Worm (Caenorhabditis elegans) whole organism, midembryonic: ENCODE measurements around the gene clec-199.
"Not testable (repeated sequence)": the region's sequence is repeated elsewhere in the genome, so short reads cannot be mapped to it uniquely, and the experiment has no call there.

ENCODE experiments used
- T22C8.4 ChIP-seq: fragments of 200-800 bp; sonication (Bioruptor generic); IDR thresholded peaks from 2 replicates; pipeline ENCODE4 v1.3.6; 2022; ENCODE audit warnings: missing genetic modification characterization, missing compliant biosample characterization
- cog-1 ChIP-seq: sonication (generic microtip); optimal IDR thresholded peaks from 2 replicates; lab custom pipeline; 2016; ENCODE audit warnings: missing genetic modification characterization, missing compliant biosample characterization
- flt-1 ChIP-seq: fragments of 200-800 bp; sonication (Bioruptor generic); IDR thresholded peaks from 2 replicates; pipeline ENCODE4 v1.3.6; 2022; ENCODE audit warnings: missing genetic modification characterization, missing compliant biosample characterization
- klf-2 ChIP-seq: fragments of 200-800 bp; sonication (Bioruptor generic); conservative IDR thresholded peaks from 2 replicates; pipeline ENCODE4 v1.3.6; 2022; ENCODE audit warnings: missing genetic modification reagents, missing genetic modification characterization, missing compliant biosample characterization
- med-1 ChIP-seq: sonication (generic microtip); optimal IDR thresholded peaks from 2 replicates; lab custom pipeline; 2017; ENCODE audit warnings: missing genetic modification characterization, mild to moderate bottlenecking, missing compliant biosample characterization, antibody characterized with exemption, missing genetic modification reagents; ENCODE audit not compliant: insufficient read depth
- ref-1 ChIP-seq: fragments of 200-800 bp; sonication (Bioruptor generic); conservative IDR thresholded peaks from 2 replicates; pipeline ENCODE4 v1.3.6; 2022; ENCODE audit warnings: missing genetic modification reagents, missing genetic modification characterization, missing compliant biosample characterization
- tab-1 ChIP-seq: fragments of 200-800 bp; sonication (Bioruptor generic); IDR thresholded peaks from 2 replicates; pipeline ENCODE4 v1.3.6; 2022; ENCODE audit warnings: missing genetic modification characterization, missing compliant biosample characterization
- ztf-23 ChIP-seq: fragments of 200-800 bp; sonication (Bioruptor generic); IDR thresholded peaks from 2 replicates; pipeline ENCODE4 v1.3.6; 2022; ENCODE audit warnings: missing genetic modification reagents, missing genetic modification characterization, missing compliant biosample characterization
- ztf-29 ChIP-seq: fragments of 200-800 bp; sonication (Bioruptor generic); IDR thresholded peaks from 2 replicates; pipeline ENCODE4 v1.3.6; 2022; ENCODE audit warnings: missing genetic modification reagents, missing genetic modification characterization, missing compliant biosample characterization

clec-199 gene

DNA sequence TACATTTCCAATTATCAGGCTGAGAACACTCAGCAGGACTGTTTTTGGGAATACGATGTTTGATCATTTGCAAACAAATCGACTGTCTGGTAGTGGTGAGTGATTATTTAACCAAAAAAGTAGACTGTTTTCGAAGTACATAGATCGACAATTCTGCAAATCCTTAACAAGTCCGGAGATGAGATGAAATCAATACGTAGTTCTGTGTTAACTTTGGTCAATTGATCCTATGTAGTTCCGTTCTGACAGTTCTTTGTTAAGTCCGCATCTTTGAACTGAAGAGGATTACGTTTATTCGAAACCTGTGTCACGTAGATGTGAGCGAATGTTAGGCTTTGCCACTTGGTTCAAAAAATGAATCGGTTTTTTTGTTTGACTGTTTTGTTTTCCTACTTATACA is at the start of gene clec-199:
Gene clec-199 (plus strand): TSS at position 301 of the 400 bp plus-strand sequence.
- TF ChIP-seq ref-1 (GFP tag; lab: Robert Waterston, UW) (no peak), med-1 (GFP tag; lab: Kevin White, UChicago) (no peak), cog-1 (tag; lab: Kevin White, UChicago) (no peak), T22C8.4 (GFP tag; lab: Robert Waterston, UW) (no peak), klf-2 (GFP tag; lab: Robert Waterston, UW) (no peak), flt-1 (GFP tag; lab: Robert Waterston, UW) (no peak), tab-1 (GFP tag; lab: Robert Waterston, UW) (no peak), ztf-29 (GFP tag; lab: Robert Waterston, UW) (no peak), ztf-23 (GFP tag; lab: Robert Waterston, UW) (no peak)

DNA sequence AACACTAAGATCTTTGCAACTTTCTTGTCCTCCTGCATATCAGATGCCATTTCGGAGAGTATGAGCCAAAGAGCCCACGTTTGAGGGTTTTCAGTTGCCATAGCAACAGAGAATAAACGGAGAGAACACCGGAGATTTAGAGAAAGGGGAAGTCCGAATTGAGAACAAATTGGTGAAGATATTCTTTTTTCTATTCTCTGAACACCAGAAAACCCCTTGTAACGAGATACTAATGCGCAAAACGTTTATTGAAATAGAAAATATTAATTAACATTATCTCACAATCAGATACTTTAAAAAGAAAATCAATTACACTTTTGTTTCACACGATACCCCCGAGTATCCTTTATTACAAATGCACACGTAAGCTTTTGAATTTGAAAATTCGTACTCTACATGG is 49.8 kb upstream of the clec-199 start, which contains the start of gene ifta-2:
Gene ifta-2 (minus strand): TSS at position 101 of the 400 bp plus-strand sequence.
- TF ChIP-seq ref-1 (GFP tag; lab: Robert Waterston, UW) = no peak
- TF ChIP-seq med-1 (GFP tag; lab: Kevin White, UChicago) = no peak

DNA sequence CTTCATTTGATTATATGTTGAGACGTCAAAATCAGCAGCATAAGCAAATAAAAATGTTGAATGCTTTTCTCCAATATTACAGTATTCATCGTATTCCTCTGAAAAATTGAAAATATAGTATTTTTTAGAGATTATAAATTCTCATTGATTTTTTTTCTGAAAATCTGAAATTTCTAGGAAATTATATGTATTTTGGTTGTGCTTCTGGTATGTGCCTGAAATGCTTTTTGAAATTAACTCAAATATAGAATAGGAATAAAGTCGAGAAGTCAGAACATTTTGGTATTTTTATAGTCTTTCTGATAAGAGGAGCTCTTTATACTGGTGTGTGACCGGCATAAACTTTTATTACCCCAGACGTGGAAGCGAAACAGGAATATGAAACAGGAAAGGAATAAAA is 44.5 kb upstream of the clec-199 start, which contains the start of gene T28F3.8:
Gene T28F3.8 (minus strand): TSS at position 101 of the 400 bp plus-strand sequence.
- not testable (repeated sequence) for TF ChIP-seq ztf-29, tab-1, flt-1 (GFP tag; lab: Robert Waterston, UW)

DNA sequence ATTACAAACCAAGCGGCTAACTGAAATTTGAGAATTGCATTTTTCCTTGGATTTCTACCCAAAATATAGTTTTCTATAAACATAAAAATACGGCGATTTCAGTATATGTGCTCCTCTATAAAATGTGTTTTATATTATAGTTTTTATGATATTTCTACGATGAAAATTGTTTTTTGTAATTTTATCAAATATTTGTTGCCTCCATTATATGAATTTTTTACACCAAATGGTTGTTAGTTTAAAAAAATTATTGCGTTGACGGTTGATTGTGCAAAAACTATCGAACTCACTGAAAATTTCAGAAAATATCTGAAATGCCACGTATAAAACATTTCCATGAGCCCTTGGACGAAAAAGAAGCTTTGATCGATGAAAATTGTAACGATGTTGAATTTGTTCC is 43.5 kb upstream of the clec-199 start, which contains the start of gene T28F3.9:
Gene T28F3.9 (plus strand): TSS at position 301 of the 400 bp plus-strand sequence.
- TF ChIP-seq ztf-29 (GFP tag; lab: Robert Waterston, UW) (no peak), cog-1 (tag; lab: Kevin White, UChicago) (no peak), flt-1 (GFP tag; lab: Robert Waterston, UW) (no peak), ref-1 (GFP tag; lab: Robert Waterston, UW) (no peak), tab-1 (GFP tag; lab: Robert Waterston, UW) (no peak), T22C8.4 (GFP tag; lab: Robert Waterston, UW) (no peak), klf-2 (GFP tag; lab: Robert Waterston, UW) (no peak), med-1 (GFP tag; lab: Kevin White, UChicago) (no peak), ztf-23 (GFP tag; lab: Robert Waterston, UW) (no peak)

DNA sequence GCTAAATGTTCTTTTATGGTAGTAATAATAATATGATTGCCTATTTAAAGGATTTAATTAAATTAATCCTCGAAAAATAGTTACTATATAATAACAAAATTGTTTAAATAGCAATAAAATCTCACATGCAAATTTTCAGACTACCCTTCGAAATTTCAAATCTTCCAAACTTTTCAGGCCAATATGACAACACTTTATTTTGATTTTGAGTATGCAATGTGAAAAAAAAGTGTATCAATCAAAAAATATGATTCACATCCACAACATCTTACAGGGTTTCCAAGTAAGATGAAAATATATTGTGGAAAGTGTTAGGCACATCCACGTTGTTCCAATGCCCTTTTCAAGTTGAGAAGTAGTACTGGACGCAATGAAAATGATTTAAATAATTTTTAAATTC is 39.8 kb upstream of the clec-199 start, which contains the start of gene snf-9:
Gene snf-9 (plus strand): TSS at position 301 of the 400 bp plus-strand sequence.
- no peak for TF ChIP-seq ztf-23 (GFP tag; lab: Robert Waterston, UW)
- no peak for TF ChIP-seq T22C8.4 (GFP tag; lab: Robert Waterston, UW)
- TF ChIP-seq tab-1 (GFP tag; lab: Robert Waterston, UW) = no peak
- TF ChIP-seq med-1 (GFP tag; lab: Kevin White, UChicago) = no peak
- no peak for TF ChIP-seq klf-2 (GFP tag; lab: Robert Waterston, UW)
- TF ChIP-seq ref-1 (GFP tag; lab: Robert Waterston, UW) = no peak
- TF ChIP-seq cog-1 (tag; lab: Kevin White, UChicago) = no peak
- no peak for TF ChIP-seq flt-1 (GFP tag; lab: Robert Waterston, UW)
- TF ChIP-seq ztf-29 (GFP tag; lab: Robert Waterston, UW) = no peak

DNA sequence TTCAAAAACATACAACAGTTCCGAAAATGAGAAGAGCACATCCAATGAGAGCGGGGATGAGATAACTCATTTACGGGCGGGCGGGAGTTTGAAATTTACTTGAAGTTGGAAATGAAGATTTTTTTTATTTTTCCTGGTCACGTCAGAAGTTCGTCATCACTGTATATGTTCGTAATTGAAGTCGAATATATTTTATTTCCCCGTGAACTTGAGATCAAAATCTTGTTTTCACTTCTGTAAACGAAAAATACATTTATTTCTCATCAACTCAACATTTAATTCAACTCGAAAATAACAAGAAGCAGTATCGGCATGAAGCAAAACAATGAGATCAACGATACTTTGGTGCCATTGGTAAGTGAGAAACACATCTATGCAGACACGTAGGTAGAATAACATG is 35.3 kb upstream of the clec-199 start, which contains the start of gene C49C3.20:
Gene C49C3.20 (minus strand): TSS at position 101 of the 400 bp plus-strand sequence.
- no peak for TF ChIP-seq ztf-29 (GFP tag; lab: Robert Waterston, UW)
- no peak for TF ChIP-seq klf-2 (GFP tag; lab: Robert Waterston, UW)
- no peak for TF ChIP-seq ref-1 (GFP tag; lab: Robert Waterston, UW)
- no peak for TF ChIP-seq med-1 (GFP tag; lab: Kevin White, UChicago)
- TF ChIP-seq flt-1 (GFP tag; lab: Robert Waterston, UW) = no peak
- TF ChIP-seq T22C8.4 (GFP tag; lab: Robert Waterston, UW) = no peak
- TF ChIP-seq cog-1 (tag; lab: Kevin White, UChicago) = no peak
- no peak for TF ChIP-seq ztf-23 (GFP tag; lab: Robert Waterston, UW)
- TF ChIP-seq tab-1 (GFP tag; lab: Robert Waterston, UW) = no peak

DNA sequence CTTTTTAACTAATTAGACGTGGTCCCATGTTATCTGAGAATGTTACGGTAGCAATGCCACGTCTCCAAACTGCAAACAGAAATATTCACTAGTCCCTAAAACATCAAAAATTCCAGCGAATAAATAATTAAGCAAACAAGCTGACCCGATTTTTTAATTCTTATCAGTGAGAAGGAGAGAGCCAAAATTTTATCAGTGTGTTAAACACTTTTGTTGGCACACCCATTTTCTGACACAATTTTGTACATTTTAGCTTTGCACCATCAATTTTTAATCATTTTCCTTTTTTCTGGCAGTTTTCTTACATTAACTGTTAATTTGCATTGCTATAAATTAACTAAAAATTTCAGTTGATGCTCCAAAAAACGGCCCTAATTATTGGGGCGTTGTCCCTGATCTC is 31.2 kb upstream of the clec-199 start, which contains the start of gene C49C3.4:
Gene C49C3.4 (plus strand): TSS at position 351 of the 400 bp plus-strand sequence.
- no peak for TF ChIP-seq ztf-29 (GFP tag; lab: Robert Waterston, UW)
- TF ChIP-seq med-1 (GFP tag; lab: Kevin White, UChicago) = no peak
- TF ChIP-seq T22C8.4 (GFP tag; lab: Robert Waterston, UW) = no peak
- TF ChIP-seq ref-1 (GFP tag; lab: Robert Waterston, UW) = no peak
- TF ChIP-seq klf-2 (GFP tag; lab: Robert Waterston, UW) = no peak
- no peak for TF ChIP-seq cog-1 (tag; lab: Kevin White, UChicago)
- no peak for TF ChIP-seq flt-1 (GFP tag; lab: Robert Waterston, UW)
- TF ChIP-seq ztf-23 (GFP tag; lab: Robert Waterston, UW) = no peak
- no peak for TF ChIP-seq tab-1 (GFP tag; lab: Robert Waterston, UW)

DNA sequence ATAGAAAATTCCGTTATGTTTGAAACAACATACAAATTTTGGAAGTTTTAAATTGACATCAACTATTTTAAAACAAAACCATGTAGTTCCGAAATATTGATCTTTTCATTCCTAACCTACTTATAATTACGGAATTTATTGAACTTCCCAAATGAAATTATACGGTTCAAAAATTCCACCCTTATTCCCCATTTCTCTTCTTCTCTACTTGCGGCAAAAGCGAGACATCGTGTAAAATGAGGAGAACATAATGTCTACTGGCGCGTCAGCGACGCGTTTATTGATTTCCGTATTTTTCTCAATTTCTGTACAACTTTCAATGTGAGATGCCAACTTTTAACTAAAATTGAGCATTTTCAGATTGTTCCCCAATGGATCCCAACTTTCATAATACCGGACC is 22.9 kb upstream of the clec-199 start, which contains the start of gene ceh-88:
Gene ceh-88 (plus strand): TSS at position 355 of the 400 bp plus-strand sequence.
- TF ChIP-seq ref-1 (GFP tag; lab: Robert Waterston, UW) = no peak
- no peak for TF ChIP-seq flt-1 (GFP tag; lab: Robert Waterston, UW)
- no peak for TF ChIP-seq klf-2 (GFP tag; lab: Robert Waterston, UW)
- TF ChIP-seq cog-1 (tag; lab: Kevin White, UChicago) = no peak
- no peak for TF ChIP-seq tab-1 (GFP tag; lab: Robert Waterston, UW)
- TF ChIP-seq ztf-23 (GFP tag; lab: Robert Waterston, UW) = no peak
- TF ChIP-seq ztf-29 (GFP tag; lab: Robert Waterston, UW) = no peak
- no peak for TF ChIP-seq T22C8.4 (GFP tag; lab: Robert Waterston, UW)
- no peak for TF ChIP-seq med-1 (GFP tag; lab: Kevin White, UChicago)

DNA sequence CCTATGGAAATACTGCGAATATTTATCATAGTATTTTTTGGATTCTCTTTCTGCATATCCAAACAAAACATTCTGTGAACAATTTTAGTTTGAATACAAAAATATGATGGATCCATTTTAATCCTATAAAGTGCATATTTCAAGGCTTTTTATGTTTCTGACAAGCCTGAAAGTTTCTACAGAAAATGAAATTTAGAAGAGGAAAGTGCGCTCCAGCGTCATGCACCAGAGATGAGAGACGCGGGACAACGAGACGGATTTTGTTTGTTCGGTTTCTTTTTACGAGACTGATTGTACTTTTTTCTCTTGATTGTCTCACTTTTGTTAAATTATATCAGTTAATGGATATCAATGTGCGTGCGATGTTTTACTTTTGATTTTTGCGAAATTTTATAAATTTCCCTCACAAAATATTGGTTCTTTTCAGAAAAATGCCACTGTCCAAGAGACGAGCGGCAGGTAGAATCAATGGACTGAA is 20.5 kb upstream of the clec-199 start, which contains the start of gene C49C3.6:
Gene C49C3.6 (plus strand): TSS at position 428 of the 478 bp plus-strand sequence.
- TF ChIP-seq klf-2 (GFP tag; lab: Robert Waterston, UW) (no peak), tab-1 (GFP tag; lab: Robert Waterston, UW) (no peak), ztf-29 (GFP tag; lab: Robert Waterston, UW) (no peak), cog-1 (tag; lab: Kevin White, UChicago) (no peak), ref-1 (GFP tag; lab: Robert Waterston, UW) (no peak), med-1 (GFP tag; lab: Kevin White, UChicago) (no peak), flt-1 (GFP tag; lab: Robert Waterston, UW) (no peak), T22C8.4 (GFP tag; lab: Robert Waterston, UW) (no peak), ztf-23 (GFP tag; lab: Robert Waterston, UW) (no peak)
